Fruit fly (Drosophila melanogaster): ENCODE results near the gene CG9132.

DNA sequence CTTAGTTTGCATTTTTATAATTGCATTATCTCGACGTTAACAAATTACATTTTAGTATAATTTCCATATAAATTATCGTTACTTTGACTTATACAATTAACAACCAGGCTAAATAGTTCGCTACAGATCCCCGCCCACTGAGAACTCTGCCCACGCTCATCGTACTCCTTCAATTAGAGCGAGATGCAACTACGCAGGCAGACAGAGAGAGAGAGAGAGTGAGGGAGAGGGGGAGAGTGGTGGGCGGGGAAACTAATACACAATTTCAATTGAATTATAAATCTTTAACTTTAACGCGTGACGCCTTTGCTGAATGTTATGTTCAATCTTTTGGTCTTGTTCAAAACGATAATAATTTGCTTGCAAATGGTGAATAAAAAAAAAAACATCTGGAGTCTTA lies 2.3 kb downstream of the CG9132 start:
- TF ChIP-seq fru (GFP tag; optimal IDR thresholded peaks at IDR 0.05) (no peak), Vsx2 (GFP tag; optimal IDR thresholded peaks at IDR 0.05; ENCODE audit: partially characterized antibody) (no peak)
